Fruit fly (Drosophila melanogaster) whole organism, prepupa: ENCODE measurements around the gene KFase.

ENCODE experiments used
- Blimp-1 ChIP-seq: fragments of 200-800 bp; sonication (Bioruptor generic); optimal IDR thresholded peaks from 3 replicates; lab custom pipeline; 2017; ENCODE audit warnings: missing biosample characterization, missing genetic modification characterization, mild to moderate bottlenecking, moderate library complexity, missing genetic modification reagents
- CG10669 ChIP-seq: fragments of 200-800 bp; sonication (Bioruptor generic); optimal IDR thresholded peaks from 3 replicates; lab custom pipeline; 2018; ENCODE audit warnings: missing biosample characterization, mild to moderate bottlenecking, missing genetic modification characterization, moderate library complexity
- CG11762 ChIP-seq: fragments of 200-800 bp; sonication (Bioruptor generic); optimal IDR thresholded peaks from 3 replicates; lab custom pipeline; 2016; ENCODE audit warnings: missing biosample characterization, missing genetic modification characterization; ENCODE audit not compliant: insufficient read depth
- CG16779 ChIP-seq: fragments of 200-800 bp; sonication (Bioruptor generic); optimal IDR thresholded peaks from 3 replicates; lab custom pipeline; 2017; ENCODE audit warnings: missing biosample characterization, mild to moderate bottlenecking, missing genetic modification characterization
- CG32006 ChIP-seq: fragments of 200-800 bp; sonication (Bioruptor generic); optimal IDR thresholded peaks from 3 replicates; lab custom pipeline; 2017; ENCODE audit warnings: missing biosample characterization, mild to moderate bottlenecking, missing genetic modification characterization
- CG34406 ChIP-seq: fragments of 200-800 bp; sonication (Bioruptor generic); optimal IDR thresholded peaks from 3 replicates; lab custom pipeline; 2016; ENCODE audit warnings: missing biosample characterization, missing genetic modification characterization
- CG6854 ChIP-seq: fragments of 200-800 bp; sonication (Bioruptor generic); optimal IDR thresholded peaks from 2 replicates; lab custom pipeline; 2017; ENCODE audit warnings: missing biosample characterization, mild to moderate bottlenecking, missing genetic modification characterization
- Hr4 ChIP-seq: fragments of 200-800 bp; sonication (Bioruptor generic); optimal IDR thresholded peaks from 3 replicates; lab custom pipeline; 2016; ENCODE audit warnings: missing biosample characterization, missing genetic modification characterization
- Sox15 ChIP-seq: fragments of 200-800 bp; sonication (Bioruptor generic); optimal IDR thresholded peaks from 3 replicates; lab custom pipeline; 2016; ENCODE audit warnings: missing biosample characterization, missing genetic modification characterization
- salr ChIP-seq, 2 experiments: fragments of 200-800 bp; sonication (Bioruptor generic); optimal IDR thresholded peaks; 3 replicates each; lab custom pipeline; 2016 to 2018; ENCODE audit warnings: missing biosample characterization in 2 of 2, missing genetic modification characterization in 2 of 2, mild to moderate bottlenecking in 1 of 2
- svp ChIP-seq: fragments of 200-800 bp; sonication (Bioruptor generic); peaks from one replicate; lab custom pipeline; 2016; ENCODE audit warnings: missing biosample characterization, missing genetic modification characterization

DNA sequence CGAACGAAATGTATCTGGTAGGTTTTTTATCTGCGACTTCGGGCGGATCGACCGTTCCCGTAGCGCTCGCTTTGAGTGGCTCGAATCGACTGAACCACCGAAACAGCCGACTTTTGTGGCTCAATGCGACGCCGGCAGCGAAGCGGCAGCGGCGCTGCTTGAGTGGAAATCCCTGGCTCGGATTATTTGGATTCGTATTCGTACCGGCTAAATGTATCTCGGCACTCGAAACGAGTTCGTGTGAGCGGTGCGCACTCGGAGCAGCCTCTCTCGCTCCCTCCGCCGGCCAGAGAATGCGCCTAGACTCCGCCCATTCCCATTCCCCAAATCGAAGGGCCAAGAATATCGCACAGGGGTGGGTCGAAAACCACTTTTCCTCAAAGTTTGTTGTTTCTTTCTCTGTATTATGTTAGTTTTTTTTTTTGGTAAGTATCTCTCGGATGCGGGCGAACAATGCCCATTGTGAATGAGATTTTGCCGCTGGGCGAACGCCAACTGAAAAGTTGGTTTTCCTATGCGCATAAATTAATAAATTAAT lies 47.6 kb upstream of the KFase start:
- no peak for TF ChIP-seq Blimp-1
- TF ChIP-seq CG11762 (GFP tag; lab: Kevin White, UChicago) = no peak
- no peak for TF ChIP-seq Sox15 (GFP tag; lab: Kevin White, UChicago)
- no peak for TF ChIP-seq CG34406 (GFP tag; lab: Kevin White, UChicago)
- no peak for TF ChIP-seq CG32006 (GFP tag; lab: Kevin White, UChicago)
- TF ChIP-seq Hr4 (GFP tag; lab: Kevin White, UChicago) = no peak
- peak; percentile 63 for TF ChIP-seq svp (GFP tag; lab: Kevin White, UChicago)
- TF ChIP-seq CG10669 (GFP tag; lab: Kevin White, UChicago) = no peak
- no peak for TF ChIP-seq CG6854 (GFP tag; lab: Kevin White, UChicago)
- TF ChIP-seq CG16779 = no peak
- TF ChIP-seq salr (GFP tag; optimal IDR thresholded peaks at IDR 0.05; lab: Kevin White, UChicago) = no peak
